Worm (Caenorhabditis elegans): Measurements from ENCODE around the gene arrd-28.

arrd-28 gene

ce11 chrX:10150918-10151317 lies 32.9 kb upstream of the arrd-28 start:
- peak; percentile 98 for TF ChIP-seq ces-1 (GFP tag; optimal IDR thresholded peaks at IDR 0.05)
- TF ChIP-seq mls-2 (tag; optimal IDR thresholded peaks at IDR 0.05), result no peak

ce11 chrX:10154317-10154942 lies 29.4 kb upstream of the arrd-28 start, which contains the start of gene F09B9.5:
Gene F09B9.5, plus strand, starts transcription at chrX:10154817.
- no peak for TF ChIP-seq ztf-11 (tag; optimal IDR thresholded peaks at IDR 0.05)
- peak; percentile 89 for TF ChIP-seq ces-1 (GFP tag; optimal IDR thresholded peaks at IDR 0.05)

DNA sequence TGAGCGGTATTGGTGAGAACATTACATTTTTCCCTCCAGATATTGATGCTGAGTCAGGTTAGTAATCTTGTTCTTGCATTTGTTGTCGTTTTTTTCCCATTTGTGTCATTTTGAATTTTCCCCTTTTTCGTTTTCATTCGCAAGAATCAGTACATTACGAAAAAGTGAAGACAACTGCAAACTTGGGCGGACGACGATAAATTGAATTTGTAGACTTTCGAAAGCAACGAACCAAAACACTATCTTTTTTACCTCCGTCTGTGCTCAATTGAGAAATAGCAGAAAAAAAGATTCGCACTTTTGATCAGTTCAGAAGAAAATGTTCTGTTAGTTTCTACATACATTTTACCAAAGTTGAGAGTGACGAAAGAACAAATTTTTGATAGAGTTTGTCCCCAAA lies 28.7 kb upstream of the arrd-28 start:
- peak; percentile 76 for TF ChIP-seq ces-1 (GFP tag; optimal IDR thresholded peaks at IDR 0.05)
- TF ChIP-seq unc-120 (tag; optimal IDR thresholded peaks at IDR 0.05; ENCODE audit: poor library complexity, severe bottlenecking), result no peak

DNA sequence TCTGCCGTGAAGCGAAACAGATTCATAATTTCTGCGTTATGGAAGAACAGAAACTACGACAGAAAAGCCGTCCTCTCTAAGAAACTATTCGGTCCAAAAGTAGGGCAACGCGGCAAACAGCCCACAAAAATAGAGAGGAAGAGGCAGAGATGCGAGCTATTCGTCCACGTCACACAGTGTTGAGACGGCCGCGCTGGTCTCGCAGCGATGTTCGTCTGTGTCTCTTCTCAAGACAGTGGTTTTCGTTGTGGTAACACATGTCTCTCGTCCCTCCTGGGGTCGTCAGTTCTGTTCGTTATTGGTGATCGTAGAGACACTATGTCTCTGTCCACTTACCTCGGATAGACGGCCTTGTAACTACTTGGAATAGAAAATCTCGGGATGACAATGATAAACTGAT lies 25.1 kb upstream of the arrd-28 start, which contains the start of gene erd-2.1:
Gene erd-2.1 (minus strand): TSS at position 114 of the 400 bp plus-strand sequence.
- no peak for TF ChIP-seq mls-2 (tag; optimal IDR thresholded peaks at IDR 0.05)
- TF ChIP-seq cnd-1 (tag; optimal IDR thresholded peaks at IDR 0.05), result peak; percentile 0
- no peak for TF ChIP-seq elt-1 (tag; optimal IDR thresholded peaks at IDR 0.05; ENCODE audit: borderline replicate concordance, insufficient read depth)
- TF ChIP-seq blmp-1 (tag; optimal IDR thresholded peaks at IDR 0.05), result no peak
- peak; percentile 22 for TF ChIP-seq unc-62 (GFP tag; optimal IDR thresholded peaks at IDR 0.05)
- TF ChIP-seq mep-1 (tag; optimal IDR thresholded peaks at IDR 0.05), result peak; percentile 26
- TF ChIP-seq hlh-1 (tag; optimal IDR thresholded peaks at IDR 0.05), result peak; percentile 86
- TF ChIP-seq ceh-39 (tag; optimal IDR thresholded peaks at IDR 0.05), result peak; percentile 14
- no peak for TF ChIP-seq nhr-2 (tag; optimal IDR thresholded peaks at IDR 0.05)
- TF ChIP-seq lin-13 (tag; optimal IDR thresholded peaks at IDR 0.05), result peak; percentile 14
- TF ChIP-seq unc-120 (tag; optimal IDR thresholded peaks at IDR 0.05; ENCODE audit: poor library complexity, severe bottlenecking), result peak; percentile 45
- TF ChIP-seq lsy-2 (tag; optimal IDR thresholded peaks at IDR 0.05), result no peak
- TF ChIP-seq sptf-1 (tag; optimal IDR thresholded peaks at IDR 0.05), result peak; percentile 47
- no peak for TF ChIP-seq M03D4.4 (tag; optimal IDR thresholded peaks at IDR 0.05)
- TF ChIP-seq ces-1 (GFP tag; optimal IDR thresholded peaks at IDR 0.05), result peak; percentile 28
- peak; percentile 62 for TF ChIP-seq ham-2 (GFP tag; optimal IDR thresholded peaks at IDR 0.05)
- TF ChIP-seq lin-32 (GFP tag; optimal IDR thresholded peaks at IDR 0.05), result no peak
- TF ChIP-seq sem-2 (GFP tag; optimal IDR thresholded peaks at IDR 0.05), result no peak
- TF ChIP-seq nhr-28 (tag; optimal IDR thresholded peaks at IDR 0.05), result no peak

DNA sequence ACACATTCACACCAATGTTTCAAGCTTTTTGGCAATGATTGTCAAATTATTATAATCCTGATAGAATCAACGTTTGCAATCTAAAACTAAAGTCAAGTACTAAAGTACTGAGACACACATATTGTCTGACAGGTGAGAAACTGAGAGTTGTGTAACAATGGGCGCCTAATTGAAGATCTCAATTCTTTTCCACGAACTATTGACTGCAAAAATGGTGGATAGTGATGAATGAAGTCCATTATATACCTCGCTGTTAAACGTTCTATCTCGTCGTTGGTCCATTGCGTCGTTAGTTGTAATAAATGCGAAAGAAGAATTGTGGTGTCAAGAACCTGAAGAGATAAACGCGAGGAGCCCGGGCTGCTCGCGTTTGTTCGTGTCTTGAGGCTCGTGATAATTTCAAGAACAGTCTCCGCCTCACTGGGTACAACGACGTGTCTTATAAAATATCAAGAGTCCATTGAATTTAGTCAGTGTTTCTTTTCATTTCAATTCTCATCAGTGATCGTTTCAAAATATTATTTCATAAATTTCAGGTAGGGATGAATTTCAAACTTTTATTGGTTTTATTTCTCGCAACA lies 23.6 kb upstream of the arrd-28 start, which contains the start of gene F09B9.4:
Gene F09B9.4 (plus strand): TSS at position 531 of the 581 bp plus-strand sequence.
- TF ChIP-seq sptf-1 (tag; optimal IDR thresholded peaks at IDR 0.05), result no peak
- TF ChIP-seq hlh-1 (tag; optimal IDR thresholded peaks at IDR 0.05), result peak; percentile 47

ce11 chrX:10162476-10162875 lies 21.3 kb upstream of the arrd-28 start:
- TF ChIP-seq nhr-237 (tag; optimal IDR thresholded peaks at IDR 0.05) (no peak), nhr-2 (tag; optimal IDR thresholded peaks at IDR 0.05) (no peak), ces-1 (GFP tag; optimal IDR thresholded peaks at IDR 0.05) (peak; percentile 72)

DNA sequence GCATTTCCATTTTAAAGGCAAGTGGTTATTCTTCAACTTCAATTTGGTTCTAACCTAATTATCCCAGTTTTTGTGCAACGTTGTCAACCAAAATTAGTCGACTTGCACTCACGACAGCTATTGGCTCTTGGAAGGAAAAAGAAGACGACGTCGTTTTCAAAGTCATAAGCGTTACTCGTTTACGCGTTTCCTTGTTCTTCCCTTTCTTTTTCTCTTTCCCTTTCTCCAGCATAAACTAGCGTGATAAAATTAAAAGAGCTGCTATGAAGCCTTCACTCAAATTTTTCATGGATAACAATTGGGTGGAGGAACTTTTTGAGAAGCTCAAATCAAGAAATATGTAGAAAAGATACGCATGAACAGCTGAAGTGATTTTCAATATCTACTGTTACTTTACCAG lies 20.6 kb upstream of the arrd-28 start:
- TF ChIP-seq ces-1 (GFP tag; optimal IDR thresholded peaks at IDR 0.05) (peak; percentile 64), nhr-12 (tag; optimal IDR thresholded peaks at IDR 0.05) (no peak)

ce11 chrX:10167005-10167404 lies 16.8 kb upstream of the arrd-28 start, which contains the start of gene rnp-9:
Gene rnp-9, plus strand, starts transcription at chrX:10167305.
- TF ChIP-seq nhr-76 (tag; optimal IDR thresholded peaks at IDR 0.05) (no peak), blmp-1 (tag; optimal IDR thresholded peaks at IDR 0.05) (no peak), mls-2 (tag; optimal IDR thresholded peaks at IDR 0.05) (no peak), sem-2 (GFP tag; optimal IDR thresholded peaks at IDR 0.05) (no peak), lin-32 (GFP tag; optimal IDR thresholded peaks at IDR 0.05) (no peak), lin-13 (tag; optimal IDR thresholded peaks at IDR 0.05) (no peak), ces-1 (GFP tag; optimal IDR thresholded peaks at IDR 0.05) (no peak), ceh-39 (tag; optimal IDR thresholded peaks at IDR 0.05) (no peak), pha-4 (tag; optimal IDR thresholded peaks at IDR 0.05) (no peak), lsy-2 (tag; optimal IDR thresholded peaks at IDR 0.05) (no peak), unc-120 (tag; optimal IDR thresholded peaks at IDR 0.05; ENCODE audit: poor library complexity, severe bottlenecking) (no peak), nhr-2 (tag; optimal IDR thresholded peaks at IDR 0.05) (no peak), drap-1 (GFP tag; optimal IDR thresholded peaks at IDR 0.05) (no peak), M03D4.4 (tag; optimal IDR thresholded peaks at IDR 0.05) (no peak), elt-3 (tag; optimal IDR thresholded peaks at IDR 0.05) (no peak)

All from whole organism, mixed stage, embryonic.